Worm (Caenorhabditis elegans) whole organism, L3 larva: Measurements from ENCODE around the gene srx-136.

Source experiments
- ZK546.5 ChIP-seq: sonication (generic microtip); optimal IDR thresholded peaks from 2 replicates; lab custom pipeline; 2017; ENCODE audit warnings: missing biosample characterization, missing genetic modification characterization
- aly-2 ChIP-seq: fragments of 150-350 bp; optimal IDR thresholded peaks from 2 replicates; lab custom pipeline; 2014; ENCODE audit warnings: missing biosample characterization, missing genetic modification characterization
- ama-1 ChIP-seq: fragments of 150-350 bp; optimal IDR thresholded peaks from 2 replicates; lab custom pipeline; 2018
- ceh-16 ChIP-seq: sonication (generic microtip); optimal IDR thresholded peaks from 2 replicates; lab custom pipeline; 2017; ENCODE audit warnings: missing biosample characterization, missing genetic modification characterization
- ceh-28 ChIP-seq: fragments of 150-350 bp; optimal IDR thresholded peaks from 2 replicates; lab custom pipeline; 2014; ENCODE audit warnings: missing biosample characterization, missing genetic modification reagents, missing genetic modification characterization
- ceh-82 ChIP-seq: fragments of 150-350 bp; optimal IDR thresholded peaks from 2 replicates; lab custom pipeline; 2014; ENCODE audit warnings: missing biosample characterization, missing genetic modification characterization
- ceh-9 ChIP-seq: sonication (generic microtip); optimal IDR thresholded peaks from 2 replicates; lab custom pipeline; 2018; ENCODE audit warnings: missing biosample characterization, missing genetic modification characterization
- egl-27 ChIP-seq: sonication (generic microtip); optimal IDR thresholded peaks from 4 replicates; lab custom pipeline; 2017; ENCODE audit warnings: missing biosample characterization, missing genetic modification reagents, missing genetic modification characterization
- egl-5 ChIP-seq: fragments of 150-350 bp; optimal IDR thresholded peaks from 2 replicates; lab custom pipeline; 2017; ENCODE audit warnings: missing biosample characterization, missing genetic modification reagents, missing genetic modification characterization, inconsistent platforms
- elt-1 ChIP-seq: fragments of 150-350 bp; optimal IDR thresholded peaks from 2 replicates; lab custom pipeline; 2014; ENCODE audit warnings: missing biosample characterization, missing genetic modification characterization
- elt-2 ChIP-seq: sonication (generic microtip); optimal IDR thresholded peaks from 2 replicates; lab custom pipeline; 2016; ENCODE audit warnings: missing genetic modification reagents, mild to moderate bottlenecking, missing genetic modification characterization, missing compliant biosample characterization
- elt-3 ChIP-seq, 3 experiments: fragments of 150-350 bp in 1 of 3; sonication (generic microtip) in 2 of 3; optimal IDR thresholded peaks; 2 replicates in 2 of 3; 4 replicates in 1 of 3; lab custom pipeline; 2014 to 2017; ENCODE audit warnings: missing biosample characterization in 3 of 3, missing genetic modification characterization in 3 of 3
- eor-1 ChIP-seq, 2 experiments: fragments of 150-350 bp; optimal IDR thresholded peaks; 2 replicates each; lab custom pipeline; 2014 to 2018; ENCODE audit warnings: missing biosample characterization in 2 of 2, missing genetic modification characterization in 2 of 2
- fkh-10 ChIP-seq: sonication (generic microtip); optimal IDR thresholded peaks from 2 replicates; lab custom pipeline; 2017; ENCODE audit warnings: missing biosample characterization, missing genetic modification reagents, missing genetic modification characterization
- fkh-2 ChIP-seq: fragments of 150-350 bp; optimal IDR thresholded peaks from 2 replicates; lab custom pipeline; 2014; ENCODE audit warnings: missing biosample characterization, missing genetic modification reagents, missing genetic modification characterization
- fos-1 ChIP-seq: fragments of 150-350 bp; optimal IDR thresholded peaks from 2 replicates; lab custom pipeline; 2014; ENCODE audit warnings: missing biosample characterization, missing genetic modification characterization
- hmg-11 ChIP-seq: sonication (generic microtip); optimal IDR thresholded peaks from 2 replicates; lab custom pipeline; 2016; ENCODE audit warnings: missing genetic modification characterization, missing compliant biosample characterization
- jun-1 ChIP-seq: fragments of 150-350 bp; optimal IDR thresholded peaks from 2 replicates; lab custom pipeline; 2014; ENCODE audit warnings: missing biosample characterization, missing genetic modification reagents, missing genetic modification characterization
- lin-15B ChIP-seq: fragments of 150-350 bp; optimal IDR thresholded peaks from 2 replicates; lab custom pipeline; 2014; ENCODE audit warnings: missing biosample characterization, missing genetic modification characterization
- lin-39 ChIP-seq: fragments of 150-350 bp; optimal IDR thresholded peaks from 2 replicates; lab custom pipeline; 2018; ENCODE audit warnings: missing biosample characterization, missing genetic modification reagents, missing genetic modification characterization
- lsy-12 ChIP-seq: sonication (generic microtip); optimal IDR thresholded peaks from 2 replicates; lab custom pipeline; 2016; ENCODE audit warnings: mild to moderate bottlenecking, missing genetic modification characterization, missing compliant biosample characterization
- mdl-1 ChIP-seq: fragments of 150-350 bp; optimal IDR thresholded peaks from 2 replicates; lab custom pipeline; 2014; ENCODE audit warnings: missing biosample characterization, missing genetic modification characterization
- nfya-1 ChIP-seq: sonication (generic microtip); optimal IDR thresholded peaks from 2 replicates; lab custom pipeline; 2017; ENCODE audit warnings: missing genetic modification characterization, mild to moderate bottlenecking, missing compliant biosample characterization, antibody characterized with exemption, moderate library complexity; ENCODE audit not compliant: insufficient read depth
- nhr-11 ChIP-seq: fragments of 150-350 bp; optimal IDR thresholded peaks from 2 replicates; lab custom pipeline; 2014; ENCODE audit warnings: missing biosample characterization, missing genetic modification characterization
- nhr-12 ChIP-seq: fragments of 150-350 bp; optimal IDR thresholded peaks from 2 replicates; lab custom pipeline; 2014; ENCODE audit warnings: missing biosample characterization, missing genetic modification characterization
- nhr-23 ChIP-seq: fragments of 150-350 bp; optimal IDR thresholded peaks from 2 replicates; lab custom pipeline; 2014; ENCODE audit warnings: missing biosample characterization, missing genetic modification reagents, missing genetic modification characterization
- nhr-237 ChIP-seq: fragments of 150-350 bp; optimal IDR thresholded peaks from 2 replicates; lab custom pipeline; 2014; ENCODE audit warnings: missing biosample characterization, missing genetic modification characterization
- nhr-25 ChIP-seq: sonication (generic microtip); optimal IDR thresholded peaks from 2 replicates; lab custom pipeline; 2017; ENCODE audit warnings: missing biosample characterization, missing genetic modification characterization
- nhr-28 ChIP-seq: fragments of 150-350 bp; optimal IDR thresholded peaks from 2 replicates; lab custom pipeline; 2014; ENCODE audit warnings: missing biosample characterization, missing genetic modification characterization
- nhr-43 ChIP-seq: sonication (generic microtip); optimal IDR thresholded peaks from 2 replicates; lab custom pipeline; 2016; ENCODE audit warnings: mild to moderate bottlenecking, missing genetic modification characterization, missing compliant biosample characterization; ENCODE audit not compliant: poor library complexity, severe bottlenecking
- nhr-67 ChIP-seq: fragments of 150-350 bp; optimal IDR thresholded peaks from 2 replicates; lab custom pipeline; 2014; ENCODE audit warnings: missing biosample characterization, missing genetic modification characterization
- nhr-76 ChIP-seq: fragments of 150-350 bp; sonication (generic microtip); optimal IDR thresholded peaks from 5 replicates; lab custom pipeline; 2014; ENCODE audit warnings: missing biosample characterization, missing genetic modification characterization
- nhr-77 ChIP-seq: fragments of 150-350 bp; optimal IDR thresholded peaks from 2 replicates; lab custom pipeline; 2014; ENCODE audit warnings: missing biosample characterization, missing genetic modification characterization
- pqm-1 ChIP-seq: fragments of 150-350 bp; optimal IDR thresholded peaks from 2 replicates; lab custom pipeline; 2017; ENCODE audit warnings: missing biosample characterization, missing genetic modification characterization, inconsistent platforms
- sea-2 ChIP-seq: fragments of 150-350 bp; sonication (generic microtip); optimal IDR thresholded peaks from 4 replicates; lab custom pipeline; 2014; ENCODE audit warnings: missing biosample characterization, missing genetic modification reagents, missing genetic modification characterization
- snpc-4 ChIP-seq: fragments of 150-350 bp; optimal IDR thresholded peaks from 2 replicates; lab custom pipeline; 2014; ENCODE audit warnings: missing biosample characterization, missing genetic modification characterization
- tbx-2 ChIP-seq: sonication (generic microtip); optimal IDR thresholded peaks from 2 replicates; lab custom pipeline; 2016; ENCODE audit warnings: mild to moderate bottlenecking, missing genetic modification characterization, missing compliant biosample characterization
- unc-39 ChIP-seq: sonication (generic microtip); optimal IDR thresholded peaks from 4 replicates; lab custom pipeline; 2017; ENCODE audit warnings: missing biosample characterization, missing genetic modification characterization
- unc-62 ChIP-seq: fragments of 150-350 bp; sonication (generic microtip); optimal IDR thresholded peaks from 4 replicates; lab custom pipeline; 2014; ENCODE audit warnings: missing biosample characterization, missing genetic modification reagents, missing genetic modification characterization
- ztf-11 ChIP-seq: fragments of 150-350 bp; optimal IDR thresholded peaks from 2 replicates; lab custom pipeline; 2014; ENCODE audit warnings: missing biosample characterization, missing genetic modification characterization
- ztf-4 ChIP-seq: fragments of 150-350 bp; optimal IDR thresholded peaks from 2 replicates; lab custom pipeline; 2014; ENCODE audit warnings: missing biosample characterization, missing genetic modification characterization

Gene srx-136

ce11 chrV:13889516-13889915, 32.3 kb downstream of the srx-136 start, which contains the start of gene spp-12:
TSS of gene spp-12 (plus strand) at chrV:13889816.
- TF ChIP-seq nhr-12 (tag; lab: Kevin White, UChicago) (no peak), ceh-82 (no peak), fkh-10 (GFP tag; lab: Kevin White, UChicago) (no peak), unc-62 (GFP tag; lab: Kevin White, UChicago) (no peak)

DNA sequence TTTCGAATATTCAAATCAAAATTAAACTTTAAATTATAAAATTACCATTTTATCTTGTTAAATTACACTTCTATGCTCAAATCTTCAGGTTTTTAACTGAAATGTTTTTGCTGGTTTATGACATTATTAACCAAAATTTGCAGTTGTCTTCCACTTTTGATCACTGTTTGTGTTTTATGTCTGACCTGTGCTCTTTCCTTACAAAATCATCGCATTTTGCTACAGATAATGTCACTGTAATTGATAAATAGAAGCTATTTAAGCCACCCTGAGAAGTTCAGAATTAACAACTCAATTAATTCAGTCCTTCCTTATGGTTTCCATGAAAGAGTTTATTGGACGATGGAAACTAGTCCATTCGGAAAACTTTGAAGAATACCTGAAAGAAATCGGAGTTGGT, 33.2 kb downstream of the srx-136 start, which contains the start of gene lbp-8:
Gene lbp-8 (plus strand): TSS at position 301 of the 400 bp plus-strand sequence.
- TF ChIP-seq hmg-11 (tag; lab: Kevin White, UChicago) (no peak), pqm-1 (tag; lab: Kevin White, UChicago) (no peak), nhr-77 (no peak), ceh-9 (tag; lab: Kevin White, UChicago) (no peak), nhr-43 (no peak), nhr-23 (no peak), lin-15B (tag; lab: Kevin White, UChicago) (no peak), nhr-28 (tag; lab: Kevin White, UChicago) (no peak), sea-2 (GFP tag; lab: Kevin White, UChicago) (no peak), ceh-28 (tag; lab: Kevin White, UChicago) (no peak), ceh-16 (tag; lab: Kevin White, UChicago) (no peak), mdl-1 (tag; lab: Kevin White, UChicago) (no peak), nhr-11 (tag; lab: Kevin White, UChicago) (no peak)

DNA sequence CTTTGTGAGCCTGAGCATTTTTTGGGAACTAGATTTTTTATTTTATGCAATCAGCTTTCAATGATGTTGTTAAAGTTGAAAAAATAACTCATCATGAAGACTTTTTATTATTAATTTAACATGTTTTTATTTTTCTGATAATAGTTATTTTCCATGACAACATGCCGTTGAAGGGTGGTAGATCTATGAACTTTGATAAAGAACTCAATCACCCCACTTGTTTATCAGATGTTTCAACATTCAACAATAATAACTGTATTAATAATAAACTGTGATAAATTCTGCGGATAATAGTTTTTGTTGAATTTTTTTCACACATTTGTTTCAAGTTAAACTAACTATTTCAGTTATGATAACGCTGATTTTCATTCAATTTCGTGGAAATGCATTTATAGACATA, 34.3 kb downstream of the srx-136 start:
- TF ChIP-seq elt-1 (tag; lab: Kevin White, UChicago) (no peak), pqm-1 (tag; lab: Kevin White, UChicago) (peak; percentile 80), ceh-9 (tag; lab: Kevin White, UChicago) (no peak), ztf-11 (tag; lab: Kevin White, UChicago) (no peak), ceh-82 (no peak), mdl-1 (tag; lab: Kevin White, UChicago) (no peak), hmg-11 (tag; lab: Kevin White, UChicago) (no peak), eor-1 (tag; optimal IDR thresholded peaks at IDR 0.05; lab: Kevin White, UChicago) (no peak), lin-15B (tag; lab: Kevin White, UChicago) (no peak), elt-2 (tag; lab: Kevin White, UChicago) (peak; percentile 47), nhr-43 (no peak), ceh-16 (tag; lab: Kevin White, UChicago) (no peak), lsy-12 (tag; lab: Kevin White, UChicago) (no peak), ceh-28 (tag; lab: Kevin White, UChicago) (no peak), ZK546.5 (tag; lab: Kevin White, UChicago) (no peak)

DNA sequence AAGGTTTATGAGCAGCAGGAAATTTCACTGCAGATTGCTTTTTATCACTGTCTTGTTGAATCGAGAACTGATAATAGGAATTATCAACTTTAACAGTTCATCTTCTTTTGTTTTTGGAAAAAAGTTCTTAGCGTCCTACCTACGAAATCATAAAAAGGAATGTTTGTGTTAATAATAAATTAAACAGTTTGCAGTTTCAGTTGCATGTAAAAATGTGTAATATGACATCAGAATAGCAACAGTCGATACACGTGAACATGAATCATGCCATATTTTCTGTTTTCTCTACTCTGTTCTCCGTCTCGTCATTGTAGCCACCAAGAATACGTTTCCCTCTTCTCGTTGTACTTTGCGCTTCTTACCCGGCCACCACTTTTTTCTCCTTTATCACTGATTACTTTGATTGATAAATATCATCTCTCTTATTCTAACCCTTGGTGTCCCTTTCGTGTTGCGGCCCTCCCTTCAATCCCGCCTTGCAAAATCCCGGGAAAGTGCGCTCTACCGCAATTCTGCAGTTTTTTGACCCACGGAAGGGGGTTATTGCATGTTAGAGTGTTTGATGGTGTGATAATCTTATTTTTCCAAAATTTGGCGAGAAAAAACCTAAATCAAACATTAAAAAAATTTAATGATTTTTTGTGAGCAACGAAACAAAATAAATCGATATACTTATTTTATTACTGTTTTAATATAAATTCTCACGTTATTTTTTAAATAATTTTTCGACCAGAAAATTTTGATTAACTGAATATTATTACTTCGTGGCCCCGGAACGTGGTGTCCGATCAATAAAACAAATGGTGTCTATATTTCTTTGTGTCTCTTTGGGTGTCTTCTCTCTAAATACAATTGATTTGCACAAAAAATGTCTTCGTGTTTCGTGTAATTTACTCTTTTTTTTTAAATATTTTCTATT, 35.5 kb downstream of the srx-136 start, which contains the start of gene sptl-3:
Gene sptl-3 (plus strand): TSS at position 869 of the 919 bp plus-strand sequence.
- no peak for TF ChIP-seq nhr-12 (tag; lab: Kevin White, UChicago)
- no peak for TF ChIP-seq lsy-12 (tag; lab: Kevin White, UChicago)
- TF ChIP-seq tbx-2 (tag; lab: Kevin White, UChicago): no peak
- no peak for TF ChIP-seq fkh-10 (GFP tag; lab: Kevin White, UChicago)
- TF ChIP-seq snpc-4 (tag; lab: Kevin White, UChicago): no peak
- TF ChIP-seq hmg-11 (tag; lab: Kevin White, UChicago): peak; percentile 3
- TF ChIP-seq elt-1 (tag; lab: Kevin White, UChicago): no peak
- TF ChIP-seq ztf-11 (tag; lab: Kevin White, UChicago): no peak
- TF ChIP-seq ceh-28 (tag; lab: Kevin White, UChicago): no peak
- TF ChIP-seq ama-1 (lab: Kevin White, UChicago): no peak
- no peak for TF ChIP-seq mdl-1 (tag; lab: Kevin White, UChicago)
- no peak for TF ChIP-seq egl-5
- TF ChIP-seq nhr-237 (tag; lab: Kevin White, UChicago): no peak
- TF ChIP-seq elt-2 (tag; lab: Kevin White, UChicago): peak; percentile 92
- no peak for TF ChIP-seq nhr-11 (tag; lab: Kevin White, UChicago)
- TF ChIP-seq nhr-43: peak; percentile 71
- TF ChIP-seq pqm-1 (tag; lab: Kevin White, UChicago): peak; percentile 18
- peak; percentile 56 for TF ChIP-seq jun-1 (tag; lab: Kevin White, UChicago)
- TF ChIP-seq ceh-16 (tag; lab: Kevin White, UChicago): no peak
- no peak for TF ChIP-seq egl-27 (tag; lab: Kevin White, UChicago)
- no peak for TF ChIP-seq aly-2 (tag; lab: Kevin White, UChicago)
- no peak for TF ChIP-seq eor-1 (tag; optimal IDR thresholded peaks at IDR 0.05; lab: Kevin White, UChicago)
- no peak for TF ChIP-seq nhr-67 (tag; lab: Kevin White, UChicago)
- no peak for TF ChIP-seq nhr-77
- no peak for TF ChIP-seq fkh-2 (tag; lab: Kevin White, UChicago)
- peak; percentile 53 for TF ChIP-seq nhr-23
- no peak for TF ChIP-seq unc-39 (tag; lab: Kevin White, UChicago)
- no peak for TF ChIP-seq ztf-4 (tag; lab: Kevin White, UChicago)
- no peak for TF ChIP-seq nhr-76 (tag; lab: Kevin White, UChicago)
- no peak for TF ChIP-seq ceh-82
- peak; percentile 0 to 46 (median 14) for TF ChIP-seq elt-3 (tag; optimal IDR thresholded peaks at IDR 0.05; lab: Kevin White, UChicago)
- no peak for TF ChIP-seq fos-1 (tag; lab: Kevin White, UChicago)
- TF ChIP-seq nhr-25 (tag; lab: Kevin White, UChicago): peak; percentile 48
- no peak for TF ChIP-seq unc-62 (GFP tag; lab: Kevin White, UChicago)
- TF ChIP-seq nfya-1 (tag; lab: Kevin White, UChicago): peak; percentile 18
- no peak for TF ChIP-seq lin-39 (tag; lab: Kevin White, UChicago)
